ENCODE assay signal across 7 worm cellular contexts in the genomic region with DNA sequence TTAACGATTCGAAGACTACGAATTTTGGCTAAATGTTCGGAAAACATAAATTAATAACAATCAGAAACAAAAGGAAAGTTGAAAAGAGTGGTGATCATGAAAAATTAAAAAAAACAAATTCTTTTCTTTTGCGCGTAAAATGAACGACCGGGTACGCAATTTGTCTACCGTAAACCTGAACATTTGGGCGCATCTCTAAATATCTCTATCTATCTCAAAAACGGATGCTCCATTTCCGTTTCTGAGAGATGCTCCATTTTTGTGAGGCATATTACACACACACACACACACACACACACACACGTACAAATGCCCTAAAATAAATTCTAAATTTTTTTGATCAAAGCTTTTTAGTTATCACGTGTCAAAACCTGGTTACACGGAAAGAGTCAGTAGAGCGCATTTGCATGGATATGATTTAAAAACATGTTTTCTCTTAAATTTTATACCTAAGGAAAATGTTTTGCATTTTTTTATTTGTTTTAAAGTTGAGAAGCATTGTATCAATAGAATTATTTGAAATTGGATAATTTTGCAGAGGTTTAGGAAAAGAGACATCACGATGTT.
TF ChIP-seq lines count a peak whose summit lies in the region.

No protein-coding gene starts in this region.

TF ChIP-seq in whole organism, L1 larva, 84 proteins besides CTCF, POLR2A, EP300 and RAD21 (continues in another document):
- TF ChIP-seq mdl-1 (tag; optimal IDR thresholded peaks at IDR 0.05; lab: Kevin White, UChicago) = peak in 1 of 2 experiments; percentile 1
- peak in 1 of 3 experiments; percentile 45 for TF ChIP-seq dpl-1 (GFP tag; optimal IDR thresholded peaks at IDR 0.05; lab: Kevin White, UChicago)
- TF ChIP-seq zag-1 (tag; optimal IDR thresholded peaks at IDR 0.05; lab: Kevin White, UChicago) = no peak
- no peak for TF ChIP-seq unc-98 (GFP tag; IDR thresholded peaks at IDR 0.05; lab: Robert Waterston, UW)
- TF ChIP-seq mab-9 (GFP tag; IDR thresholded peaks at IDR 0.05; lab: Robert Waterston, UW) = no peak
- TF ChIP-seq nhr-71 (tag; optimal IDR thresholded peaks at IDR 0.05; lab: Kevin White, UChicago) = peak; percentile 37
- TF ChIP-seq nhr-19 (GFP tag; conservative IDR thresholded peaks at IDR 0.05; lab: Robert Waterston, UW) = no peak
- TF ChIP-seq egl-27 (tag; optimal IDR thresholded peaks at IDR 0.05; lab: Kevin White, UChicago) = no peak
- no peak for TF ChIP-seq fkh-10 (GFP tag; optimal IDR thresholded peaks at IDR 0.05; lab: Kevin White, UChicago)
- no peak for TF ChIP-seq snpc-4 (tag; optimal IDR thresholded peaks at IDR 0.05; lab: Kevin White, UChicago)
- peak; percentile 0 for TF ChIP-seq skn-1 (tag; optimal IDR thresholded peaks at IDR 0.05; lab: Kevin White, UChicago)

TF ChIP-seq in whole organism, L2 larva, 48 proteins besides CTCF, POLR2A, EP300 and RAD21:
- peak; percentile 11 for TF ChIP-seq unc-55 (GFP tag; optimal IDR thresholded peaks at IDR 0.05; lab: Kevin White, UChicago)
- peak; percentile 64 for TF ChIP-seq C34F6.9 (tag; optimal IDR thresholded peaks at IDR 0.05; lab: Kevin White, UChicago)
- peak in 1 of 2 experiments; percentile 69 for TF ChIP-seq lsy-2 (tag; optimal IDR thresholded peaks at IDR 0.05; lab: Kevin White, UChicago)
- no peak for TF ChIP-seq ama-1 (optimal IDR thresholded peaks at IDR 0.05; lab: Kevin White, UChicago)

TF ChIP-seq in whole organism, L3 larva, 47 proteins besides CTCF, POLR2A, EP300 and RAD21:
- TF ChIP-seq fkh-2 (tag; optimal IDR thresholded peaks at IDR 0.05; lab: Kevin White, UChicago) (no peak), nfya-1 (tag; optimal IDR thresholded peaks at IDR 0.05; lab: Kevin White, UChicago; ENCODE audit: insufficient read depth) (peak; percentile 19)

TF ChIP-seq in whole organism, L4 larva, 104 proteins besides CTCF, POLR2A, EP300 and RAD21:
- peak; percentile 23 for TF ChIP-seq T20F7.1 (GFP tag; optimal IDR thresholded peaks at IDR 0.05; lab: Kevin White, UChicago)
- no peak for TF ChIP-seq daf-16 (GFP tag; optimal IDR thresholded peaks at IDR 0.05; lab: Kevin White, UChicago)
- peak; percentile 26 for TF ChIP-seq daf-16 (tag; optimal IDR thresholded peaks at IDR 0.05; lab: Kevin White, UChicago)
- TF ChIP-seq saeg-2 (GFP tag; IDR thresholded peaks at IDR 0.05; lab: Robert Waterston, UW) = no peak
- peak in 1 of 2 experiments; percentile 52 for TF ChIP-seq lsy-2 (tag; optimal IDR thresholded peaks at IDR 0.05; lab: Kevin White, UChicago)
- TF ChIP-seq lin-38 (GFP tag; IDR thresholded peaks at IDR 0.05; lab: Robert Waterston, UW) = peak; percentile 44
- peak; percentile 50 for TF ChIP-seq hlh-30 (tag; optimal IDR thresholded peaks at IDR 0.05; lab: Kevin White, UChicago; ENCODE audit: insufficient read depth)
- TF ChIP-seq cey-2 (tag; optimal IDR thresholded peaks at IDR 0.05; lab: Kevin White, UChicago; ENCODE audit: borderline replicate concordance, insufficient read depth) = no peak

TF ChIP-seq in whole organism, late embryonic, 69 proteins besides CTCF, POLR2A, EP300 and RAD21:
- peak; percentile 40 for TF ChIP-seq unc-42 (tag; optimal IDR thresholded peaks at IDR 0.05; lab: Kevin White, UChicago)
- TF ChIP-seq ahr-1 (tag; optimal IDR thresholded peaks at IDR 0.05; lab: Kevin White, UChicago) = no peak
- no peak for TF ChIP-seq unc-86 (tag; optimal IDR thresholded peaks at IDR 0.05; lab: Kevin White, UChicago)
- TF ChIP-seq hlh-15 (tag; optimal IDR thresholded peaks at IDR 0.05; lab: Kevin White, UChicago) = no peak
- TF ChIP-seq che-1 (tag; optimal IDR thresholded peaks at IDR 0.05; lab: Kevin White, UChicago) = no peak
- peak; percentile 48 for TF ChIP-seq hlh-30 (tag; optimal IDR thresholded peaks at IDR 0.05; lab: Kevin White, UChicago; ENCODE audit: insufficient read depth)

TF ChIP-seq in whole organism, mixed stage, embryonic, 35 proteins besides CTCF, POLR2A, EP300 and RAD21:
- TF ChIP-seq lin-13 (tag; optimal IDR thresholded peaks at IDR 0.05; lab: Kevin White, UChicago) = no peak
- TF ChIP-seq nhr-12 (tag; optimal IDR thresholded peaks at IDR 0.05; lab: Kevin White, UChicago) = no peak
- no peak for TF ChIP-seq nhr-76 (tag; optimal IDR thresholded peaks at IDR 0.05; lab: Kevin White, UChicago)
- no peak for TF ChIP-seq ceh-83 (GFP tag; optimal IDR thresholded peaks at IDR 0.05; lab: Kevin White, UChicago)
- no peak for TF ChIP-seq drap-1 (GFP tag; optimal IDR thresholded peaks at IDR 0.05; lab: Kevin White, UChicago)
- peak; percentile 81 for TF ChIP-seq lsy-2 (tag; optimal IDR thresholded peaks at IDR 0.05; lab: Kevin White, UChicago)
TF ChIP-seq in whole organism, mixed stage, embryonic: peak in this region for 1.

TF ChIP-seq in whole organism, young adult, 124 proteins besides CTCF, POLR2A, EP300 and RAD21:
- no peak for TF ChIP-seq repo-1 (tag; optimal IDR thresholded peaks at IDR 0.05; lab: Kevin White, UChicago)
- peak; percentile 30 for TF ChIP-seq attf-5 (GFP tag; optimal IDR thresholded peaks at IDR 0.05; lab: Kevin White, UChicago)
- TF ChIP-seq egl-18 (GFP tag; IDR thresholded peaks at IDR 0.05; lab: Robert Waterston, UW) = no peak
- TF ChIP-seq F33H1.4 (GFP tag; IDR thresholded peaks at IDR 0.05; lab: Robert Waterston, UW) = no peak
- TF ChIP-seq F23B12.7 (tag; optimal IDR thresholded peaks at IDR 0.05; lab: Kevin White, UChicago; ENCODE audit: insufficient read depth) = no peak
- TF ChIP-seq dpl-1 (GFP tag; optimal IDR thresholded peaks at IDR 0.05; lab: Kevin White, UChicago) = no peak
- TF ChIP-seq efl-1 (GFP tag; optimal IDR thresholded peaks at IDR 0.05; lab: Kevin White, UChicago) = peak; percentile 10
- TF ChIP-seq madf-3 (GFP tag; IDR thresholded peaks at IDR 0.05; lab: Robert Waterston, UW) = no peak
- peak; percentile 64 for TF ChIP-seq lsl-1 (GFP tag; optimal IDR thresholded peaks at IDR 0.05; lab: Kevin White, UChicago)
- TF ChIP-seq unc-130 (GFP tag; optimal IDR thresholded peaks at IDR 0.05; lab: Kevin White, UChicago) = no peak
- TF ChIP-seq ztf-22 (GFP tag; optimal IDR thresholded peaks at IDR 0.05; lab: Kevin White, UChicago) = no peak
- TF ChIP-seq lag-1 (GFP tag; IDR thresholded peaks at IDR 0.05; lab: Robert Waterston, UW) = no peak
- no peak for TF ChIP-seq ztf-28 (GFP tag; IDR thresholded peaks at IDR 0.05; lab: Robert Waterston, UW)
- TF ChIP-seq nfya-2 (GFP tag; IDR thresholded peaks at IDR 0.05; lab: Robert Waterston, UW) = no peak
- TF ChIP-seq madf-10 (tag; optimal IDR thresholded peaks at IDR 0.05; lab: Kevin White, UChicago) = no peak
- TF ChIP-seq sea-2 (GFP tag; IDR thresholded peaks at IDR 0.05; lab: Robert Waterston, UW) = no peak
- no peak for TF ChIP-seq snpc-1.3 (tag; optimal IDR thresholded peaks at IDR 0.05; lab: Kevin White, UChicago; ENCODE audit: insufficient read depth)
- TF ChIP-seq die-1 (tag; optimal IDR thresholded peaks at IDR 0.05; lab: Kevin White, UChicago) = no peak
- no peak for TF ChIP-seq C06A6.2 (GFP tag; conservative IDR thresholded peaks at IDR 0.05; lab: Robert Waterston, UW)
- no peak for TF ChIP-seq ztf-18 (tag; optimal IDR thresholded peaks at IDR 0.05; lab: Kevin White, UChicago)
- no peak for TF ChIP-seq attf-6 (GFP tag; IDR thresholded peaks at IDR 0.05; lab: Robert Waterston, UW)
- TF ChIP-seq lin-54 (GFP tag; optimal IDR thresholded peaks at IDR 0.05; lab: Kevin White, UChicago) = no peak
- no peak for TF ChIP-seq fkh-3 (tag; optimal IDR thresholded peaks at IDR 0.05; lab: Kevin White, UChicago)
